Fruit fly (Drosophila melanogaster): ENCODE data around the gene Polr2L.
A peak's percentile ranks its signal among the peaks of the same experiment; 100 is the strongest.

dm6 chr3R:24766684-24767083 is 49.4 kb downstream of the Polr2L start:
- no peak for TF ChIP-seq EcR (GFP tag; optimal IDR thresholded peaks at IDR 0.05)
- no peak for TF ChIP-seq CG14655 (GFP tag; optimal IDR thresholded peaks at IDR 0.05)
- no peak for TF ChIP-seq CG15710 (tag; optimal IDR thresholded peaks at IDR 0.05)
- TF ChIP-seq CG32121 (GFP tag; IDR thresholded peaks at IDR 0.05): 0 out of 2 replicates have a peak, but pooled peaks have one; percentile 15
- TF ChIP-seq CG12605 (GFP tag; IDR thresholded peaks at IDR 0.05): no peak
- TF ChIP-seq CG34367 (tag; optimal IDR thresholded peaks at IDR 0.05): no peak
- TF ChIP-seq Ets98B (GFP tag; IDR thresholded peaks at IDR 0.05): peak; percentile 20; the same call in 1 of the 2 replicates
- no peak for TF ChIP-seq CG8159 (tag; optimal IDR thresholded peaks at IDR 0.05)
- no peak for TF ChIP-seq Snoo (tag; optimal IDR thresholded peaks at IDR 0.05)
- peak; percentile 11; the same call in 1 of the 3 replicates for TF ChIP-seq fd96Ca (GFP tag; IDR thresholded peaks at IDR 0.05)
